Fruit fly (Drosophila melanogaster) whole organism, embryonic: ENCODE data around the gene ksr.

Experiments
- Aef1 ChIP-seq: fragments of 200-800 bp; sonication (Bioruptor generic); IDR thresholded peaks from 3 replicates; pipeline ENCODE4 v1.3.6; 2022; ENCODE audit warnings: missing biosample characterization, missing genetic modification characterization
- Antp ChIP-seq: fragments of 200-800 bp; sonication (Bioruptor generic); optimal IDR thresholded peaks from 3 replicates; lab custom pipeline; 2016; ENCODE audit warnings: missing biosample characterization, missing genetic modification characterization
- CG10565 ChIP-seq: fragments of 200-800 bp; sonication (Bioruptor generic); optimal IDR thresholded peaks from 3 replicates; lab custom pipeline; 2016; ENCODE audit warnings: missing biosample characterization, mild to moderate bottlenecking, missing genetic modification characterization
- CG10959 ChIP-seq: fragments of 200-800 bp; sonication (Bioruptor generic); IDR thresholded peaks from 2 replicates; pipeline ENCODE4 v1.3.6; 2022; ENCODE audit warnings: missing biosample characterization, missing genetic modification characterization
- CG11723 ChIP-seq: fragments of 200-800 bp; sonication (Bioruptor generic); optimal IDR thresholded peaks from 2 replicates; lab custom pipeline; 2017; ENCODE audit warnings: missing biosample characterization, mild to moderate bottlenecking, missing genetic modification characterization
- CG12219 ChIP-seq: fragments of 200-800 bp; sonication (Bioruptor generic); optimal IDR thresholded peaks from 3 replicates; lab custom pipeline; 2018; ENCODE audit warnings: missing biosample characterization, mild to moderate bottlenecking, missing genetic modification characterization
- CG12299 ChIP-seq: fragments of 200-800 bp; sonication (Bioruptor generic); optimal IDR thresholded peaks from 2 replicates; lab custom pipeline; 2018; ENCODE audit warnings: missing biosample characterization, mild to moderate bottlenecking, missing genetic modification characterization
- CG12942 ChIP-seq: fragments of 200-800 bp; sonication (Bioruptor generic); optimal IDR thresholded peaks from 3 replicates; lab custom pipeline; 2016; ENCODE audit warnings: missing biosample characterization, missing genetic modification characterization
- CG13775 ChIP-seq: fragments of 200-800 bp; sonication (Bioruptor generic); optimal IDR thresholded peaks from 3 replicates; lab custom pipeline; 2017; ENCODE audit warnings: missing biosample characterization, mild to moderate bottlenecking, missing genetic modification characterization
- CG14014 ChIP-seq: fragments of 200-800 bp; sonication (Bioruptor generic); IDR thresholded peaks from 2 replicates; pipeline ENCODE4 v1.3.6; 2022; ENCODE audit warnings: missing biosample characterization, missing genetic modification characterization
- CG14860 ChIP-seq: fragments of 200-800 bp; sonication (Bioruptor generic); IDR thresholded peaks from 3 replicates; pipeline ENCODE4 v1.3.6; 2022; ENCODE audit warnings: missing biosample characterization, missing genetic modification characterization; ENCODE audit not compliant: partially characterized antibody
- CG15514 ChIP-seq: fragments of 200-800 bp; sonication (Bioruptor generic); optimal IDR thresholded peaks from 3 replicates; lab custom pipeline; 2017; ENCODE audit warnings: missing biosample characterization, missing genetic modification characterization, mild to moderate bottlenecking, moderate library complexity, missing genetic modification reagents
- CG17568 ChIP-seq: fragments of 200-800 bp; sonication (Bioruptor generic); optimal IDR thresholded peaks from 2 replicates; lab custom pipeline; 2018; ENCODE audit warnings: missing biosample characterization, mild to moderate bottlenecking, missing genetic modification characterization, moderate library complexity
- CG2678 ChIP-seq: fragments of 200-800 bp; sonication (Bioruptor generic); optimal IDR thresholded peaks from 3 replicates; lab custom pipeline; 2019; ENCODE audit warnings: missing biosample characterization, mild to moderate bottlenecking, missing genetic modification characterization, moderate library complexity
- CG34224 ChIP-seq: fragments of 200-800 bp; sonication (Bioruptor generic); IDR thresholded peaks from 3 replicates; pipeline ENCODE4 v1.3.6; 2022; ENCODE audit warnings: missing biosample characterization, missing genetic modification characterization; ENCODE audit not compliant: partially characterized antibody
- CG42726 ChIP-seq: fragments of 200-800 bp; sonication (Bioruptor generic); IDR thresholded peaks from 2 replicates; pipeline ENCODE4 v1.3.6; 2022; ENCODE audit warnings: missing biosample characterization, missing genetic modification characterization; ENCODE audit not compliant: partially characterized antibody
- CG4820 ChIP-seq: fragments of 200-800 bp; sonication (Bioruptor generic); optimal IDR thresholded peaks from 3 replicates; lab custom pipeline; 2016; ENCODE audit warnings: missing biosample characterization, missing genetic modification characterization
- CG5953 ChIP-seq: fragments of 200-800 bp; sonication (Bioruptor generic); IDR thresholded peaks from 2 replicates; pipeline ENCODE4 v1.3.6; 2022; ENCODE audit warnings: missing biosample characterization, missing genetic modification characterization
- CG6654 ChIP-seq: fragments of 200-800 bp; sonication (Bioruptor generic); optimal IDR thresholded peaks from 2 replicates; lab custom pipeline; 2017; ENCODE audit warnings: missing biosample characterization, mild to moderate bottlenecking, missing genetic modification characterization
- CG7786 ChIP-seq: fragments of 200-800 bp; sonication (Bioruptor generic); optimal IDR thresholded peaks from 2 replicates; lab custom pipeline; 2016; ENCODE audit warnings: missing biosample characterization, missing genetic modification characterization
- CG8388 ChIP-seq: fragments of 200-800 bp; sonication (Bioruptor generic); optimal IDR thresholded peaks from 2 replicates; lab custom pipeline; 2019; ENCODE audit warnings: missing biosample characterization, mild to moderate bottlenecking, missing genetic modification characterization, moderate library complexity
- CG8478 ChIP-seq: fragments of >200 bp; optimal IDR thresholded peaks from 2 replicates; lab custom pipeline; 2018
- CG9797 ChIP-seq: fragments of 200-800 bp; sonication (Bioruptor generic); optimal IDR thresholded peaks from 3 replicates; lab custom pipeline; 2018; ENCODE audit warnings: missing biosample characterization, mild to moderate bottlenecking, missing genetic modification characterization
- CTCF ChIP-seq: fragments of 200-800 bp; sonication (Bioruptor generic); optimal IDR thresholded peaks from 2 replicates; lab custom pipeline; 2017; ENCODE audit warnings: missing biosample characterization, mild to moderate bottlenecking, missing genetic modification characterization, moderate library complexity
- Dll ChIP-seq: fragments of 200-800 bp; sonication (Bioruptor generic); IDR thresholded peaks from 4 replicates; pipeline ENCODE4 v1.3.6; 2022; ENCODE audit warnings: missing biosample characterization, missing genetic modification characterization; ENCODE audit not compliant: partially characterized antibody
- Eip74EF ChIP-seq, 2 experiments: fragments of 200-800 bp in 1 of 2; fragments of >200 bp in 1 of 2; sonication (Bioruptor generic) in 1 of 2; optimal IDR thresholded peaks; 2 replicates each; lab custom pipeline; 2017 to 2019; ENCODE audit warnings: missing biosample characterization in 2 of 2, missing genetic modification characterization in 2 of 2, mild to moderate bottlenecking in 1 of 2, moderate library complexity in 1 of 2
- Fer1 ChIP-seq: fragments of 200-800 bp; sonication (Bioruptor generic); optimal IDR thresholded peaks from 2 replicates; lab custom pipeline; 2017; ENCODE audit warnings: missing biosample characterization, mild to moderate bottlenecking, missing genetic modification characterization
- MBD-R2 ChIP-seq: fragments of 200-800 bp; sonication (Bioruptor generic); IDR thresholded peaks from 2 replicates; pipeline ENCODE4 v1.3.6; 2022; ENCODE audit warnings: missing biosample characterization, missing genetic modification characterization
- NC2β ChIP-seq: fragments of 200-800 bp; sonication (Bioruptor generic); optimal IDR thresholded peaks from 2 replicates; lab custom pipeline; 2016; ENCODE audit warnings: missing biosample characterization, missing genetic modification characterization
- Pdp1 ChIP-seq, 2 experiments: fragments of 200-800 bp; sonication (Bioruptor generic); optimal IDR thresholded peaks; 3 replicates each; lab custom pipeline; 2016; ENCODE audit warnings: missing biosample characterization in 2 of 2, missing genetic modification characterization in 2 of 2, mild to moderate bottlenecking in 1 of 2, moderate library complexity in 1 of 2
- Rfx ChIP-seq: fragments of 200-800 bp; sonication (Bioruptor generic); IDR thresholded peaks from 2 replicates; pipeline ENCODE4 v1.3.6; 2022; ENCODE audit warnings: missing biosample characterization, missing genetic modification characterization
- Scr ChIP-seq: fragments of 200-800 bp; sonication (Bioruptor generic); IDR thresholded peaks from 2 replicates; pipeline ENCODE4 v1.3.6; 2022; ENCODE audit warnings: missing biosample characterization, missing genetic modification characterization; ENCODE audit not compliant: partially characterized antibody
- abd-A ChIP-seq: fragments of 200-800 bp; sonication (Bioruptor generic); optimal IDR thresholded peaks from 3 replicates; lab custom pipeline; 2019; ENCODE audit warnings: missing biosample characterization, mild to moderate bottlenecking, missing genetic modification characterization, moderate library complexity
- chif ChIP-seq, 2 experiments: fragments of 200-800 bp; sonication (Bioruptor generic); optimal IDR thresholded peaks; 3 replicates each; lab custom pipeline; 2016; ENCODE audit warnings: missing biosample characterization in 2 of 2, missing genetic modification characterization in 2 of 2
- chinmo ChIP-seq: fragments of 200-800 bp; sonication (Bioruptor generic); IDR thresholded peaks from 4 replicates; pipeline ENCODE4 v1.3.6; 2022; ENCODE audit warnings: missing biosample characterization, missing genetic modification characterization; ENCODE audit not compliant: partially characterized antibody
- chm ChIP-seq: fragments of 200-800 bp; sonication (Bioruptor generic); IDR thresholded peaks from 2 replicates; pipeline ENCODE4 v1.3.6; 2022; ENCODE audit warnings: missing biosample characterization, missing genetic modification characterization
- da ChIP-seq: fragments of 200-800 bp; sonication (Bioruptor generic); optimal IDR thresholded peaks from 2 replicates; lab custom pipeline; 2016; ENCODE audit warnings: missing biosample characterization, missing genetic modification characterization
- ewg ChIP-seq: fragments of 200-800 bp; sonication (Bioruptor generic); optimal IDR thresholded peaks from 3 replicates; lab custom pipeline; 2017; ENCODE audit warnings: mild to moderate bottlenecking, missing biosample characterization, missing genetic modification reagents, missing genetic modification characterization
- fru ChIP-seq: fragments of >200 bp; optimal IDR thresholded peaks from 2 replicates; lab custom pipeline; 2017
- ftz-f1 ChIP-seq: fragments of 200-800 bp; sonication (Bioruptor generic); optimal IDR thresholded peaks from 2 replicates; lab custom pipeline; 2016; ENCODE audit warnings: missing biosample characterization, missing genetic modification characterization
- gsb-n ChIP-seq: fragments of 200-800 bp; sonication (Bioruptor generic); optimal IDR thresholded peaks from 3 replicates; lab custom pipeline; 2018; ENCODE audit warnings: missing biosample characterization, mild to moderate bottlenecking, missing genetic modification characterization
- gt ChIP-seq: fragments of 200-800 bp; sonication (Bioruptor generic); IDR thresholded peaks from 2 replicates; pipeline ENCODE4 v1.3.6; 2022; ENCODE audit warnings: missing biosample characterization, missing genetic modification characterization
- her ChIP-seq: fragments of 200-800 bp; sonication (Bioruptor generic); optimal IDR thresholded peaks from 2 replicates; lab custom pipeline; 2016; ENCODE audit warnings: missing biosample characterization, missing genetic modification characterization
- nom ChIP-seq: fragments of 200-800 bp; sonication (Bioruptor generic); optimal IDR thresholded peaks from 2 replicates; lab custom pipeline; 2017; ENCODE audit warnings: missing biosample characterization, missing genetic modification characterization, mild to moderate bottlenecking, moderate library complexity, missing genetic modification reagents
- pnt ChIP-seq: fragments of 200-800 bp; sonication (Bioruptor generic); optimal IDR thresholded peaks from 3 replicates; lab custom pipeline; 2016; ENCODE audit warnings: missing biosample characterization, missing genetic modification characterization
- pum ChIP-seq: fragments of 200-800 bp; sonication (Bioruptor generic); optimal IDR thresholded peaks from 2 replicates; lab custom pipeline; 2016; ENCODE audit warnings: missing biosample characterization, missing genetic modification characterization
- pzg ChIP-seq: fragments of 200-800 bp; sonication (Bioruptor generic); optimal IDR thresholded peaks from 3 replicates; lab custom pipeline; 2018; ENCODE audit warnings: missing biosample characterization, mild to moderate bottlenecking, missing genetic modification characterization, moderate library complexity
- sna ChIP-seq: fragments of 200-800 bp; sonication (Bioruptor generic); IDR thresholded peaks from 2 replicates; pipeline ENCODE4 v1.3.6; 2022; ENCODE audit warnings: missing biosample characterization, missing genetic modification characterization; ENCODE audit not compliant: partially characterized antibody
- stc ChIP-seq: fragments of 200-800 bp; sonication (Bioruptor generic); IDR thresholded peaks from 2 replicates; pipeline ENCODE4 v1.3.6; 2022; ENCODE audit warnings: missing biosample characterization, missing genetic modification characterization
- stwl ChIP-seq: fragments of 200-800 bp; sonication (Bioruptor generic); optimal IDR thresholded peaks from 3 replicates; lab custom pipeline; 2018; ENCODE audit warnings: missing biosample characterization, mild to moderate bottlenecking, missing genetic modification characterization, moderate library complexity

The ksr gene

dm6 chr3R:5523070-5523637 is 39.4 kb upstream of the ksr start, which contains the start of the genes CG43845 and Nmdar1 (continued):
- TF ChIP-seq gsb-n (no peak), stwl (tag; lab: Kevin White, UChicago) (no peak), gt (no peak), fru (lab: Kevin White, UChicago) (no peak), MBD-R2 (GFP tag; lab: Robert Waterston, UW) (no peak), CG10565 (GFP tag; lab: Kevin White, UChicago) (no peak), CG13775 (GFP tag; lab: Kevin White, UChicago) (no peak), CG8478 (no peak), CG34224 (GFP tag; lab: Robert Waterston, UW) (peak; percentile 69; the same call in 2 of the 3 replicates), Pdp1 (GFP tag; optimal IDR thresholded peaks at IDR 0.05; lab: Kevin White, UChicago) (no peak), Rfx (GFP tag; lab: Robert Waterston, UW) (no peak), CG8388 (GFP tag; lab: Kevin White, UChicago) (no peak), chif (GFP tag; optimal IDR thresholded peaks at IDR 0.05; lab: Kevin White, UChicago) (no peak), stc (GFP tag; lab: Robert Waterston, UW) (no peak), CG17568 (no peak), abd-A (no peak), CG12219 (GFP tag; lab: Kevin White, UChicago) (no peak), CG6654 (no peak), CG5953 (GFP tag; lab: Robert Waterston, UW) (no peak), sna (GFP tag; lab: Robert Waterston, UW) (peak; percentile 62; the same call in 1 of the 2 replicates), CG9797 (no peak), CG10959 (GFP tag; lab: Robert Waterston, UW) (0 out of 2 replicates have a peak, but pooled peaks have one; percentile 26), pzg (GFP tag; lab: Kevin White, UChicago) (no peak), CG12942 (no peak), ftz-f1 (GFP tag; lab: Kevin White, UChicago) (no peak), Antp (GFP tag; lab: Kevin White, UChicago) (no peak), Eip74EF (GFP tag; optimal IDR thresholded peaks at IDR 0.05; lab: Kevin White, UChicago) (no peak), CG11723 (GFP tag; lab: Kevin White, UChicago) (no peak), pnt (GFP tag; lab: Kevin White, UChicago) (no peak), da (GFP tag; lab: Kevin White, UChicago) (no peak), NC2β (no peak), chinmo (GFP tag; lab: Robert Waterston, UW) (peak; percentile 90; the same call in 2 of the 4 replicates), CG14014 (GFP tag; lab: Robert Waterston, UW) (no peak), pum (GFP tag; lab: Kevin White, UChicago) (no peak), CG15514 (GFP tag; lab: Kevin White, UChicago) (peak; percentile 19), CG4820 (GFP tag; lab: Kevin White, UChicago) (no peak), ewg (GFP tag; lab: Kevin White, UChicago) (peak; percentile 89), her (GFP tag; lab: Kevin White, UChicago) (no peak), CG2678 (tag; lab: Kevin White, UChicago) (no peak), Dll (GFP tag; lab: Robert Waterston, UW) (peak; percentile 61; the same call in 3 of the 4 replicates), Aef1 (no peak), nom (GFP tag; lab: Kevin White, UChicago) (no peak), Scr (GFP tag; lab: Robert Waterston, UW) (0 out of 2 replicates have a peak, but pooled peaks have one; percentile 8), CG14860 (GFP tag; lab: Robert Waterston, UW) (no peak), CG7786 (GFP tag; lab: Kevin White, UChicago) (no peak), CTCF (peak; percentile 27), chm (GFP tag; lab: Robert Waterston, UW) (peak; percentile 39; the same call in 1 of the 2 replicates), Fer1 (GFP tag; lab: Kevin White, UChicago) (peak; percentile 39), CG42726 (GFP tag; lab: Robert Waterston, UW) (0 out of 2 replicates have a peak, but pooled peaks have one; percentile 5), CG12299 (tag; lab: Kevin White, UChicago) (no peak)
